ENCODE assay signal across 2 fruit fly cellular contexts in genomic region chr3L:6192822-6193555, dm6.
TF ChIP-seq lines count a peak whose summit lies in the region.

Gene Sf3b6, minus strand, starts transcription at chr3L:6193179.
Gene Tnpo, plus strand, starts transcription at chr3L:6193480.

TF ChIP-seq in whole organism, embryonic, 481 proteins besides CTCF, POLR2A, EP300 and RAD21 (continued from another document and continues in another):
- peak; percentile 59 to 77 for TF ChIP-seq Pdp1 (GFP tag; optimal IDR thresholded peaks at IDR 0.05; lab: Kevin White, UChicago)
- TF ChIP-seq sr (GFP tag; IDR thresholded peaks at IDR 0.05; lab: Robert Waterston, UW): peak; percentile 8; the same call in 1 of the 3 replicates
- TF ChIP-seq CG2116 (GFP tag; optimal IDR thresholded peaks at IDR 0.05; lab: Kevin White, UChicago): peak; percentile 69
- no peak for TF ChIP-seq CG8478 (optimal IDR thresholded peaks at IDR 0.05; lab: Kevin White, UChicago)
- peak; percentile 62; the same call in 2 of the 3 replicates for TF ChIP-seq HLH4C (GFP tag; IDR thresholded peaks at IDR 0.05; lab: Robert Waterston, UW; ENCODE audit: partially characterized antibody)
- TF ChIP-seq Hr51 (GFP tag; optimal IDR thresholded peaks at IDR 0.05; lab: Kevin White, UChicago): peak in 1 of 2 experiments; percentile 55
- TF ChIP-seq ranshi (GFP tag; IDR thresholded peaks at IDR 0.05; lab: Robert Waterston, UW): peak; percentile 89; the same call in 1 of the 2 replicates
- no peak for TF ChIP-seq CG18599 (GFP tag; optimal IDR thresholded peaks at IDR 0.05; lab: Kevin White, UChicago)
- peak; percentile 42; the same call in 1 of the 2 replicates for TF ChIP-seq sens-2 (GFP tag; IDR thresholded peaks at IDR 0.05; lab: Robert Waterston, UW)
- no peak for TF ChIP-seq dati (GFP tag; IDR thresholded peaks at IDR 0.05; lab: Robert Waterston, UW)
- peak; percentile 21 for TF ChIP-seq tup (GFP tag; optimal IDR thresholded peaks at IDR 0.05; lab: Kevin White, UChicago)
- TF ChIP-seq CG14667 (GFP tag; IDR thresholded peaks at IDR 0.05; lab: Robert Waterston, UW): peak; percentile 78
- peak; percentile 47 for TF ChIP-seq stwl (tag; optimal IDR thresholded peaks at IDR 0.05; lab: Kevin White, UChicago)
- peak; percentile 69 for TF ChIP-seq ara (GFP tag; IDR thresholded peaks at IDR 0.05; lab: Robert Waterston, UW)
- TF ChIP-seq Awh (GFP tag; IDR thresholded peaks at IDR 0.05; lab: Robert Waterston, UW): peak; percentile 50
- no peak for TF ChIP-seq CG16779 (GFP tag; IDR thresholded peaks at IDR 0.05; lab: Robert Waterston, UW)
- TF ChIP-seq jigr1 (GFP tag; IDR thresholded peaks at IDR 0.05; lab: Robert Waterston, UW): peak; percentile 85
- TF ChIP-seq CG10321 (GFP tag; IDR thresholded peaks at IDR 0.05; lab: Robert Waterston, UW): no peak
- TF ChIP-seq chm (GFP tag; IDR thresholded peaks at IDR 0.05; lab: Robert Waterston, UW): peak; percentile 56; the same call in 1 of the 2 replicates
- peak; percentile 82 for TF ChIP-seq CG14441 (GFP tag; IDR thresholded peaks at IDR 0.05; lab: Robert Waterston, UW)
- peak; percentile 79 for TF ChIP-seq ssp (GFP tag; IDR thresholded peaks at IDR 0.05; lab: Robert Waterston, UW)
- peak; percentile 8 for TF ChIP-seq pfk (GFP tag; optimal IDR thresholded peaks at IDR 0.05; lab: Kevin White, UChicago)
- peak; percentile 15 for TF ChIP-seq da (GFP tag; optimal IDR thresholded peaks at IDR 0.05; lab: Kevin White, UChicago)
- TF ChIP-seq grn (GFP tag; optimal IDR thresholded peaks at IDR 0.05; lab: Kevin White, UChicago): no peak
- TF ChIP-seq Hand (GFP tag; optimal IDR thresholded peaks at IDR 0.05; lab: Kevin White, UChicago): peak; percentile 2
- TF ChIP-seq Hey (tag; optimal IDR thresholded peaks at IDR 0.05; lab: Kevin White, UChicago): no peak
- no peak for TF ChIP-seq PHDP (tag; optimal IDR thresholded peaks at IDR 0.05; lab: Kevin White, UChicago)
- peak; percentile 84 for TF ChIP-seq CG11456 (GFP tag; IDR thresholded peaks at IDR 0.05; lab: Robert Waterston, UW)
- no peak for TF ChIP-seq mirr (GFP tag; optimal IDR thresholded peaks at IDR 0.05; lab: Kevin White, UChicago)
- TF ChIP-seq CG16813 (GFP tag; IDR thresholded peaks at IDR 0.05; lab: Robert Waterston, UW; ENCODE audit: partially characterized antibody): peak; percentile 63
- peak; percentile 73; the same call in 2 of the 3 replicates for TF ChIP-seq ci (GFP tag; IDR thresholded peaks at IDR 0.05; lab: Robert Waterston, UW)
- peak; percentile 65 for TF ChIP-seq CG34376 (GFP tag; optimal IDR thresholded peaks at IDR 0.05; lab: Kevin White, UChicago)
- no peak; the same call in 1 of the 3 replicates for TF ChIP-seq CG17361 (GFP tag; IDR thresholded peaks at IDR 0.05; lab: Robert Waterston, UW)
- TF ChIP-seq HmgZ (tag; optimal IDR thresholded peaks at IDR 0.05; lab: Kevin White, UChicago): peak; percentile 66
- TF ChIP-seq nerfin-2 (GFP tag; IDR thresholded peaks at IDR 0.05; lab: Robert Waterston, UW; ENCODE audit: partially characterized antibody): peak; percentile 18; the same call in 1 of the 2 replicates
- TF ChIP-seq HHEX (GFP tag; optimal IDR thresholded peaks at IDR 0.05; lab: Kevin White, UChicago): peak; percentile 70
- TF ChIP-seq bigmax (GFP tag; optimal IDR thresholded peaks at IDR 0.05; lab: Kevin White, UChicago): no peak
- TF ChIP-seq CG6791 (GFP tag; IDR thresholded peaks at IDR 0.05; lab: Robert Waterston, UW; ENCODE audit: partially characterized antibody): peak; percentile 43; the same call in 1 of the 3 replicates
- TF ChIP-seq CG10654 (GFP tag; optimal IDR thresholded peaks at IDR 0.05; lab: Kevin White, UChicago): peak; percentile 67
- TF ChIP-seq eyg (GFP tag; optimal IDR thresholded peaks at IDR 0.05; lab: Kevin White, UChicago): peak; percentile 23
- peak; percentile 38 for TF ChIP-seq CG1792 (GFP tag; optimal IDR thresholded peaks at IDR 0.05; lab: Kevin White, UChicago)
- peak; percentile 40; the same call in 1 of the 3 replicates for TF ChIP-seq gce (GFP tag; IDR thresholded peaks at IDR 0.05; lab: Robert Waterston, UW)
- peak; percentile 75 for TF ChIP-seq Bteb2 (GFP tag; optimal IDR thresholded peaks at IDR 0.05; lab: Kevin White, UChicago)
- no peak for TF ChIP-seq yki (optimal IDR thresholded peaks at IDR 0.05; lab: Kevin White, UChicago)
- TF ChIP-seq CG30431 (GFP tag; optimal IDR thresholded peaks at IDR 0.05; lab: Kevin White, UChicago): peak; percentile 79
- peak; percentile 75 for TF ChIP-seq Mad (GFP tag; optimal IDR thresholded peaks at IDR 0.05; lab: Kevin White, UChicago)
- peak; percentile 92 for TF ChIP-seq slbo (GFP tag; IDR thresholded peaks at IDR 0.05; lab: Robert Waterston, UW)
- TF ChIP-seq wdn (GFP tag; IDR thresholded peaks at IDR 0.05; lab: Robert Waterston, UW): peak; percentile 67
- TF ChIP-seq Fer1 (GFP tag; optimal IDR thresholded peaks at IDR 0.05; lab: Kevin White, UChicago): peak; percentile 70
- TF ChIP-seq Fer2 (tag; optimal IDR thresholded peaks at IDR 0.05; lab: Kevin White, UChicago): peak; percentile 69
- TF ChIP-seq fd102C (GFP tag; optimal IDR thresholded peaks at IDR 0.05; lab: Kevin White, UChicago): no peak
- TF ChIP-seq Blimp-1 (GFP tag; optimal IDR thresholded peaks at IDR 0.05; lab: Kevin White, UChicago): no peak
- TF ChIP-seq oc (tag; optimal IDR thresholded peaks at IDR 0.05; lab: Kevin White, UChicago): no peak
- peak; percentile 88 for TF ChIP-seq Rfx (GFP tag; IDR thresholded peaks at IDR 0.05; lab: Robert Waterston, UW)
- TF ChIP-seq Dip3 (GFP tag; optimal IDR thresholded peaks at IDR 0.05; lab: Kevin White, UChicago): peak; percentile 77
- TF ChIP-seq al (GFP tag; IDR thresholded peaks at IDR 0.05; lab: Robert Waterston, UW): peak; percentile 84
- no peak for TF ChIP-seq Hr39 (optimal IDR thresholded peaks at IDR 0.05; lab: Kevin White, UChicago)
- no peak for TF ChIP-seq run (tag; optimal IDR thresholded peaks at IDR 0.05; lab: Kevin White, UChicago)
- no peak for TF ChIP-seq CG6654 (GFP tag; optimal IDR thresholded peaks at IDR 0.05; lab: Kevin White, UChicago)
- TF ChIP-seq ken (GFP tag; IDR thresholded peaks at IDR 0.05; lab: Robert Waterston, UW): peak; percentile 85
- no peak for TF ChIP-seq CG13894 (tag; optimal IDR thresholded peaks at IDR 0.05; lab: Kevin White, UChicago)
- TF ChIP-seq CG3838 (GFP tag; optimal IDR thresholded peaks at IDR 0.05; lab: Kevin White, UChicago): peak; percentile 31
- TF ChIP-seq Gsc (GFP tag; IDR thresholded peaks at IDR 0.05; lab: Robert Waterston, UW): no peak; the same call in 1 of the 2 replicates
- peak; percentile 91 for TF ChIP-seq CG12391 (tag; optimal IDR thresholded peaks at IDR 0.05; lab: Kevin White, UChicago)

TF ChIP-seq in whole organism, prepupa, 60 proteins besides CTCF, POLR2A, EP300 and RAD21 (continued from another document):
- peak; percentile 73 for TF ChIP-seq CG10669 (GFP tag; optimal IDR thresholded peaks at IDR 0.05; lab: Kevin White, UChicago)
- peak; percentile 70 for TF ChIP-seq CG8632 (GFP tag; optimal IDR thresholded peaks at IDR 0.05; lab: Kevin White, UChicago)
- peak; percentile 52 for TF ChIP-seq fd59A (GFP tag; optimal IDR thresholded peaks at IDR 0.05; lab: Kevin White, UChicago)
- TF ChIP-seq CG8319 (GFP tag; optimal IDR thresholded peaks at IDR 0.05; lab: Kevin White, UChicago): peak; percentile 68
- TF ChIP-seq Hr4 (GFP tag; optimal IDR thresholded peaks at IDR 0.05; lab: Kevin White, UChicago): no peak
TF ChIP-seq in whole organism, prepupa: peak in this region for 29.
